Fruit fly (Drosophila melanogaster) whole organism, embryonic: ENCODE data around the gene NijB.

Experiments used
- Awh ChIP-seq: fragments of 200-800 bp; sonication (Bioruptor generic); IDR thresholded peaks from 2 replicates; pipeline ENCODE4, ENCODE4 v1.3.6; 2022; ENCODE audit warnings: missing biosample characterization, missing genetic modification characterization
- CG12942 ChIP-seq: fragments of 200-800 bp; sonication (Bioruptor generic); optimal IDR thresholded peaks from 3 replicates; lab custom pipeline; 2016; ENCODE audit warnings: missing biosample characterization, missing genetic modification characterization
- CG1647 ChIP-seq: fragments of 200-800 bp; sonication (Bioruptor generic); optimal IDR thresholded peaks from 3 replicates; lab custom pipeline; 2016; ENCODE audit warnings: missing biosample characterization, missing genetic modification characterization
- CG17186 ChIP-seq: fragments of 200-800 bp; sonication (Bioruptor generic); optimal IDR thresholded peaks from 3 replicates; lab custom pipeline; 2017; ENCODE audit warnings: missing biosample characterization, missing genetic modification reagents, missing genetic modification characterization
- CG2678 ChIP-seq: fragments of 200-800 bp; sonication (Bioruptor generic); optimal IDR thresholded peaks from 3 replicates; lab custom pipeline; 2019; ENCODE audit warnings: missing biosample characterization, mild to moderate bottlenecking, missing genetic modification characterization, moderate library complexity
- CG2875 ChIP-seq: fragments of 200-800 bp; sonication (Bioruptor generic); optimal IDR thresholded peaks from 2 replicates; lab custom pipeline; 2017; ENCODE audit warnings: missing biosample characterization, mild to moderate bottlenecking, missing genetic modification characterization, missing genetic modification reagents
- CG30431 ChIP-seq: fragments of 200-800 bp; sonication (Bioruptor generic); optimal IDR thresholded peaks from 2 replicates; lab custom pipeline; 2017; ENCODE audit warnings: missing biosample characterization, missing genetic modification characterization
- CG4328 ChIP-seq: fragments of 200-800 bp; sonication (Bioruptor generic); optimal IDR thresholded peaks from 3 replicates; lab custom pipeline; 2017; ENCODE audit warnings: missing biosample characterization, missing genetic modification reagents, missing genetic modification characterization
- CG6765 ChIP-seq: fragments of 200-800 bp; sonication (Bioruptor generic); optimal IDR thresholded peaks from 3 replicates; lab custom pipeline; 2017; ENCODE audit warnings: missing biosample characterization, mild to moderate bottlenecking, missing genetic modification characterization
- CG9797 ChIP-seq: fragments of 200-800 bp; sonication (Bioruptor generic); optimal IDR thresholded peaks from 3 replicates; lab custom pipeline; 2018; ENCODE audit warnings: missing biosample characterization, mild to moderate bottlenecking, missing genetic modification characterization
- CG9817 ChIP-seq: fragments of 200-800 bp; sonication (Bioruptor generic); optimal IDR thresholded peaks from 2 replicates; lab custom pipeline; 2018; ENCODE audit warnings: missing biosample characterization, mild to moderate bottlenecking, missing genetic modification characterization, moderate library complexity
- D ChIP-seq, 2 experiments: fragments of 200-800 bp in 1 of 2; fragments of >200 bp in 1 of 2; sonication (Bioruptor generic) in 1 of 2; optimal IDR thresholded peaks; 2 replicates in 1 of 2; 3 replicates in 1 of 2; lab custom pipeline; 2017; ENCODE audit warnings: mild to moderate bottlenecking in 1 of 2, missing biosample characterization in 1 of 2, missing genetic modification characterization in 1 of 2, missing genetic modification reagents in 1 of 2
- D19A ChIP-seq: fragments of 200-800 bp; optimal IDR thresholded peaks from 3 replicates; lab custom pipeline; 2019; ENCODE audit warnings: missing biosample characterization, mild to moderate bottlenecking, missing genetic modification characterization, moderate library complexity
- Drgx ChIP-seq: fragments of 200-800 bp; sonication (Bioruptor generic); IDR thresholded peaks from 2 replicates; pipeline ENCODE4 v1.3.6; 2022; ENCODE audit warnings: missing biosample characterization, missing genetic modification characterization
- Eip74EF ChIP-seq, 2 experiments: fragments of 200-800 bp in 1 of 2; fragments of >200 bp in 1 of 2; sonication (Bioruptor generic) in 1 of 2; optimal IDR thresholded peaks; 2 replicates each; lab custom pipeline; 2017 to 2019; ENCODE audit warnings: missing biosample characterization in 2 of 2, missing genetic modification characterization in 2 of 2, mild to moderate bottlenecking in 1 of 2, moderate library complexity in 1 of 2
- Ets65A ChIP-seq: fragments of 200-800 bp; sonication (Bioruptor generic); peaks from one replicate; lab custom pipeline; 2016; ENCODE audit warnings: missing biosample characterization, missing genetic modification characterization
- Lpt ChIP-seq: fragments of >200 bp; optimal IDR thresholded peaks from 2 replicates; lab custom pipeline; 2018; ENCODE audit warnings: missing biosample characterization, missing genetic modification characterization
- Med ChIP-seq: fragments of 200-800 bp; sonication (Bioruptor generic); peaks from one replicate; lab custom pipeline; 2016; ENCODE audit warnings: missing biosample characterization, missing genetic modification characterization, mild to moderate bottlenecking, inconsistent platforms, moderate library complexity
- Meics ChIP-seq: fragments of 200-800 bp; sonication (Bioruptor generic); optimal IDR thresholded peaks from 2 replicates; lab custom pipeline; 2017; ENCODE audit warnings: missing biosample characterization, mild to moderate bottlenecking, missing genetic modification characterization
- Opbp ChIP-seq: fragments of 200-800 bp; sonication (Bioruptor generic); IDR thresholded peaks from 3 replicates; pipeline ENCODE4 v1.3.6; 2022; ENCODE audit warnings: missing biosample characterization, missing genetic modification characterization; ENCODE audit not compliant: partially characterized antibody
- bab2 ChIP-seq: fragments of 200-800 bp; sonication (Bioruptor generic); optimal IDR thresholded peaks from 2 replicates; lab custom pipeline; 2016; ENCODE audit warnings: missing biosample characterization, missing genetic modification characterization
- bbx ChIP-seq: fragments of 200-800 bp; sonication (Bioruptor generic); IDR thresholded peaks from 2 replicates; pipeline ENCODE4 v1.3.6; 2022; ENCODE audit warnings: missing biosample characterization, missing genetic modification characterization; ENCODE audit not compliant: partially characterized antibody
- bsh ChIP-seq, 2 experiments: fragments of 200-800 bp; sonication (Bioruptor generic); optimal IDR thresholded peaks; 2 replicates each; lab custom pipeline; 2017 to 2018; ENCODE audit warnings: mild to moderate bottlenecking in 2 of 2, missing biosample characterization in 2 of 2, missing genetic modification characterization in 2 of 2, moderate library complexity in 1 of 2
- fd96Cb ChIP-seq: fragments of 200-800 bp; sonication (Bioruptor generic); optimal IDR thresholded peaks from 2 replicates; lab custom pipeline; 2018; ENCODE audit warnings: missing biosample characterization, mild to moderate bottlenecking, missing genetic modification characterization, moderate library complexity
- gce ChIP-seq: fragments of 200-800 bp; sonication (Bioruptor generic); IDR thresholded peaks from 3 replicates; pipeline ENCODE4 v1.3.6; 2022; ENCODE audit warnings: missing biosample characterization, missing genetic modification characterization
- gsb ChIP-seq: fragments of 200-800 bp; sonication (Bioruptor generic); IDR thresholded peaks from 2 replicates; pipeline ENCODE4 v1.3.6; 2022; ENCODE audit warnings: missing biosample characterization, missing genetic modification characterization
- jigr1 ChIP-seq: fragments of 200-800 bp; sonication (Bioruptor generic); IDR thresholded peaks from 3 replicates; pipeline ENCODE4 v1.3.6; 2022; ENCODE audit warnings: missing biosample characterization, missing genetic modification characterization
- lov ChIP-seq, 2 experiments: fragments of 200-800 bp in 1 of 2; fragments of >200 bp in 1 of 2; sonication (Bioruptor generic) in 1 of 2; IDR thresholded peaks in 1 of 2; optimal IDR thresholded peaks in 1 of 2; 2 replicates in 1 of 2; 3 replicates in 1 of 2; pipeline versions ENCODE4 v1.3.6 to Lab custom; 2017 to 2022; ENCODE audit warnings: missing biosample characterization in 1 of 2, missing genetic modification characterization in 1 of 2
- nom ChIP-seq: fragments of 200-800 bp; sonication (Bioruptor generic); optimal IDR thresholded peaks from 2 replicates; lab custom pipeline; 2017; ENCODE audit warnings: missing biosample characterization, missing genetic modification characterization, mild to moderate bottlenecking, moderate library complexity, missing genetic modification reagents
- org-1 ChIP-seq: fragments of 200-800 bp; sonication (Bioruptor generic); optimal IDR thresholded peaks from 2 replicates; lab custom pipeline; 2017; ENCODE audit warnings: missing biosample characterization, missing genetic modification characterization
- pita ChIP-seq: fragments of 200-800 bp; sonication (Bioruptor generic); optimal IDR thresholded peaks from 2 replicates; lab custom pipeline; 2017; ENCODE audit warnings: missing biosample characterization, mild to moderate bottlenecking, missing genetic modification characterization
- schlank ChIP-seq: fragments of 200-800 bp; sonication (Bioruptor generic); optimal IDR thresholded peaks from 2 replicates; lab custom pipeline; 2018; ENCODE audit warnings: missing biosample characterization, mild to moderate bottlenecking, missing genetic modification characterization
- sd ChIP-seq: fragments of 200-800 bp; sonication (Bioruptor generic); optimal IDR thresholded peaks from 3 replicates; lab custom pipeline; 2018; ENCODE audit warnings: missing biosample characterization, mild to moderate bottlenecking, missing genetic modification characterization, moderate library complexity
- sob ChIP-seq: fragments of 200-800 bp; sonication (Bioruptor generic); IDR thresholded peaks from 2 replicates; pipeline ENCODE4 v1.3.6; 2022; ENCODE audit warnings: missing biosample characterization, missing genetic modification characterization
- tll ChIP-seq, 2 experiments: fragments of 200-800 bp in 1 of 2; fragments of >200 bp in 1 of 2; sonication (Bioruptor generic) in 1 of 2; optimal IDR thresholded peaks; 2 replicates each; lab custom pipeline; 2017 to 2019; ENCODE audit warnings: missing biosample characterization in 2 of 2, missing genetic modification characterization in 2 of 2, mild to moderate bottlenecking in 1 of 2, moderate library complexity in 1 of 2

Gene NijB

DNA sequence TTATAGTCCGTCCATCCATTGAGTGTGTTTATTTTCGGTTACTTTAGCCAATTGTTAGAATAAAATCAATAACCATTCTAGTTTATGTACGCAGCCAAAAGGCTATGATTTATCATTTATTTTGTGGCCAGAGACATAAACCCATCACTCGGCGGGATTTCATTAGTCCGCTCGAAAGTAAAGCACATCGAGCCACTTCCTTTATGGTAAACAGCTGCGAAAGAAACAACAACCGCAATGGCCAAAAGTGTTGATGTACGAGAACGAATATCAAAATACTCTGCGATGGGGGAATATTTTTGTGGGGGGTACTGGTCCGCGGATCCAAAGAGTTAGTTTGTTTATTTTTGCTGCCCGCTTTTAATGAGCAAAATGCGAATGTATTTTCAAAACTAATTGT lies 10.6 kb upstream of the NijB start:
- TF ChIP-seq CG4328 (peak; percentile 93), Awh (GFP tag; lab: Robert Waterston, UW) (no peak), D19A (tag; lab: Kevin White, UChicago) (peak; percentile 12), org-1 (GFP tag; lab: Kevin White, UChicago) (peak; percentile 58)

DNA sequence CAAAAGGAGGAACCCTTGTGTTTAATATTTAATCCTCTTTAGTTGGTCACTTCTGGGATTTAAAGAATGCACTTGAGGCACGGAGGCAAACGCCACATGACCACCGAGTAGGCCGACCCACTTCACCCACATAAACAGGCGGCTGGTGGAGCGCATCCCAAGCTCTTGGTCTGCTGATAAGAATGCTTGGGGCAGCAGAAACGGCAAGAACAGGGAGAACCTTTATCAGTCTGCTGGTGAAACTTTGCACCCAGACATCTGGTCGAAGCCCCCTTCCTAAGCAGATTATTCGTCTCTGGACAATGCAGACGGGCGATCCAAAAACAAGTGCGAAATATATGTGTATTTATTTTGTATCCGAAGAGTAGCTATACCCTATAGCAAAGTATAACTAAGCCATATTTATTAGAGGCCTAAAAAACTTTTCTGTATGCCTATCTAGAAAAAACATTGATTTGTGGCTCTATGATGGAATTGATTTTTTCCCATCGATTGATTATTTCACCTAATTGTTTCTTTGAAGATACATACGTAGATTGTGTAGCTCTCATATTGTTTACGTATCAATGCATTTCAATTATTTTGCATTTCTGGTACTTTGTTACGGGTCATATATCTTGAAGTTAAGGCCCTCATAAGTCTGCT lies 2.8 kb upstream of the NijB start:
- no peak for TF ChIP-seq gsb
- TF ChIP-seq lov (optimal IDR thresholded peaks at IDR 0.05; lab: Kevin White, UChicago), result no peak
- TF ChIP-seq lov (GFP tag; IDR thresholded peaks at IDR 0.05; lab: Robert Waterston, UW), result no peak
- TF ChIP-seq CG30431 (GFP tag; lab: Kevin White, UChicago), result no peak
- no peak for TF ChIP-seq sd (tag; lab: Kevin White, UChicago)
- TF ChIP-seq CG2678 (tag; lab: Kevin White, UChicago), result no peak
- TF ChIP-seq Meics (GFP tag; lab: Kevin White, UChicago), result no peak
- no peak for TF ChIP-seq jigr1 (GFP tag; lab: Robert Waterston, UW)
- no peak for TF ChIP-seq tll (GFP tag; optimal IDR thresholded peaks at IDR 0.05; lab: Kevin White, UChicago)
- TF ChIP-seq CG2875 (GFP tag; lab: Kevin White, UChicago), result no peak
- TF ChIP-seq CG12942 (GFP tag; lab: Kevin White, UChicago), result no peak
- no peak for TF ChIP-seq D (optimal IDR thresholded peaks at IDR 0.05; lab: Kevin White, UChicago)
- no peak for TF ChIP-seq D (GFP tag; optimal IDR thresholded peaks at IDR 0.05; lab: Kevin White, UChicago)
- no peak for TF ChIP-seq CG1647 (GFP tag; lab: Kevin White, UChicago)
- TF ChIP-seq bab2 (GFP tag; lab: Kevin White, UChicago), result no peak
- no peak for TF ChIP-seq bbx (GFP tag; lab: Robert Waterston, UW)
- TF ChIP-seq D19A (tag; lab: Kevin White, UChicago), result peak; percentile 64
- no peak for TF ChIP-seq schlank (tag; lab: Kevin White, UChicago)
- TF ChIP-seq Eip74EF (GFP tag; optimal IDR thresholded peaks at IDR 0.05; lab: Kevin White, UChicago), result no peak
- TF ChIP-seq Drgx, result no peak
- no peak for TF ChIP-seq CG17186 (GFP tag; lab: Kevin White, UChicago)
- no peak for TF ChIP-seq fd96Cb
- peak; percentile 89 for TF ChIP-seq nom (GFP tag; lab: Kevin White, UChicago)
- no peak for TF ChIP-seq CG9797 (GFP tag; lab: Kevin White, UChicago)
- TF ChIP-seq bsh (GFP tag; optimal IDR thresholded peaks at IDR 0.05; lab: Kevin White, UChicago), result peak in 1 of 2 experiments; percentile 44
- no peak for TF ChIP-seq CG9817 (tag; lab: Kevin White, UChicago)
- TF ChIP-seq Opbp (GFP tag; lab: Robert Waterston, UW), result no peak
- TF ChIP-seq CG6765, result no peak
- peak; percentile 78 for TF ChIP-seq Med
- no peak for TF ChIP-seq pita (GFP tag; lab: Kevin White, UChicago)
- no peak for TF ChIP-seq gce
- peak; percentile 76 for TF ChIP-seq Ets65A (GFP tag; lab: Kevin White, UChicago)
- 0 out of 2 replicates have a peak, but pooled peaks have one; percentile 5 for TF ChIP-seq sob
- TF ChIP-seq Lpt (GFP tag; lab: Kevin White, UChicago), result no peak
